Worm (Caenorhabditis elegans) whole organism, late embryonic: Measurements from ENCODE around the gene atg-16.2.

Source experiments
- F13H6.1 ChIP-seq: sonication (generic microtip); optimal IDR thresholded peaks from 2 replicates; lab custom pipeline; 2016; ENCODE audit warnings: missing genetic modification characterization, missing compliant biosample characterization
- T23F11.4 ChIP-seq: fragments of 200-800 bp; sonication (Bioruptor generic); optimal IDR thresholded peaks from 2 replicates; lab custom pipeline; 2018; ENCODE audit warnings: mild to moderate bottlenecking, missing genetic modification characterization, missing compliant biosample characterization
- ama-1 ChIP-seq: fragments of 150-350 bp; optimal IDR thresholded peaks from 2 replicates; lab custom pipeline; 2014
- che-1 ChIP-seq: sonication (generic microtip); optimal IDR thresholded peaks from 2 replicates; lab custom pipeline; 2016; ENCODE audit warnings: mild to moderate bottlenecking, missing genetic modification characterization, missing compliant biosample characterization
- elt-2 ChIP-seq: sonication (generic microtip); optimal IDR thresholded peaks from 2 replicates; lab custom pipeline; 2016; ENCODE audit warnings: missing genetic modification reagents, missing genetic modification characterization, missing compliant biosample characterization
- hlh-30 ChIP-seq: sonication (generic microtip); optimal IDR thresholded peaks from 2 replicates; lab custom pipeline; 2017; ENCODE audit warnings: antibody characterized with exemption, missing genetic modification characterization, missing compliant biosample characterization; ENCODE audit not compliant: insufficient read depth
- pag-3 ChIP-seq: sonication (generic microtip); optimal IDR thresholded peaks from 2 replicates; lab custom pipeline; 2016; ENCODE audit warnings: missing compliant biosample characterization, missing genetic modification characterization, borderline replicate concordance
- pat-9 ChIP-seq: fragments of 200-800 bp; sonication (Bioruptor generic); optimal IDR thresholded peaks from 2 replicates; lab custom pipeline; 2018; ENCODE audit warnings: mild to moderate bottlenecking, missing genetic modification characterization, moderate library complexity, missing compliant biosample characterization
- pha-4 ChIP-seq: fragments of 150-350 bp; optimal IDR thresholded peaks from 2 replicates; lab custom pipeline; 2018; ENCODE audit warnings: missing biosample characterization, missing genetic modification reagents, missing genetic modification characterization
- rnt-1 ChIP-seq: sonication (generic microtip); optimal IDR thresholded peaks from 2 replicates; lab custom pipeline; 2016; ENCODE audit warnings: missing genetic modification characterization, missing compliant biosample characterization
- sox-4 ChIP-seq: sonication (generic microtip); optimal IDR thresholded peaks from 2 replicates; lab custom pipeline; 2017; ENCODE audit warnings: mild to moderate bottlenecking, missing genetic modification characterization, inconsistent platforms, missing compliant biosample characterization
- tbx-2 ChIP-seq: sonication (generic microtip); optimal IDR thresholded peaks from 2 replicates; lab custom pipeline; 2016; ENCODE audit warnings: missing genetic modification characterization, missing compliant biosample characterization
- unc-55 ChIP-seq: sonication (generic microtip); optimal IDR thresholded peaks from 2 replicates; lab custom pipeline; 2017; ENCODE audit warnings: missing biosample characterization, missing genetic modification reagents, missing genetic modification characterization

DNA sequence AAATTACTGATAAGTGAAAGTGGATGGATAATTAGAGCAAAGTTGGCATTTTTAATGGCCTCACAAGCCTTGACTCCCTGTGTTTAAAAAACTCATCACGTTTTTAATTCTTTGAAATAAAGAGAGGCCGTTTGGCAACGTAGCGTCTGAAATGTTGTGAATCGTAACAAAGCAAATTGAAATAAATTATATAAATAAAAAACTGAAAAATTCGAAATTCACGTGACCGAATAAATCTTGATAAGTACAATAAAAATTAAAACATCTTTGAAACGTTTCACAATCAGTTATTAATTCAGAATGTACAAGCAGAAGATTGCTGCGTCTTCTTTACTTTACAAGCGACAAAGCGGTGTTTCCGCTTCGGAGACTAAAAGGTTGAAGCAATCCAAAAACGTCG, 30.4 kb downstream of the atg-16.2 start, which contains the start of gene K03H9.3:
- TF ChIP-seq che-1 (tag; lab: Kevin White, UChicago) = no peak
- TF ChIP-seq unc-55 (GFP tag; lab: Kevin White, UChicago) = no peak
- no peak for TF ChIP-seq F13H6.1
- no peak for TF ChIP-seq tbx-2 (tag; lab: Kevin White, UChicago)
- TF ChIP-seq pat-9 (tag; lab: Kevin White, UChicago) = no peak
- no peak for TF ChIP-seq ama-1 (lab: Kevin White, UChicago)
- TF ChIP-seq elt-2 (tag; lab: Kevin White, UChicago) = no peak
- no peak for TF ChIP-seq pag-3 (tag; lab: Kevin White, UChicago)
- TF ChIP-seq rnt-1 (tag; lab: Kevin White, UChicago) = no peak
- no peak for TF ChIP-seq pha-4 (tag; lab: Kevin White, UChicago)
- TF ChIP-seq T23F11.4 = no peak
- TF ChIP-seq hlh-30 (tag; lab: Kevin White, UChicago) = no peak
- no peak for TF ChIP-seq sox-4
